2 fruit fly cellular contexts compared by ENCODE assay signal in genomic region chrX:12766286-12766685, dm6.
TF ChIP-seq lines count a peak whose summit lies in the region.

No protein-coding gene starts in this region.

TF ChIP-seq in whole organism, embryonic, 481 proteins besides CTCF, POLR2A, EP300 and RAD21 (continued from another document and continues in another):
- TF ChIP-seq CG10462 (GFP tag; optimal IDR thresholded peaks at IDR 0.05; lab: Kevin White, UChicago), result no peak
- TF ChIP-seq CG9215 (GFP tag; IDR thresholded peaks at IDR 0.05; lab: Robert Waterston, UW), result no peak
- TF ChIP-seq corto (GFP tag; optimal IDR thresholded peaks at IDR 0.05; lab: Kevin White, UChicago), result no peak
- TF ChIP-seq Oaz (GFP tag; IDR thresholded peaks at IDR 0.05; lab: Robert Waterston, UW), result no peak
- no peak for TF ChIP-seq chn (GFP tag; optimal IDR thresholded peaks at IDR 0.05; lab: Kevin White, UChicago)
- TF ChIP-seq CG4360 (GFP tag; IDR thresholded peaks at IDR 0.05; lab: Robert Waterston, UW), result no peak
- peak; percentile 2 for TF ChIP-seq ATbp (GFP tag; optimal IDR thresholded peaks at IDR 0.05; lab: Kevin White, UChicago)
- TF ChIP-seq HLH3B (GFP tag; IDR thresholded peaks at IDR 0.05; lab: Robert Waterston, UW), result no peak
- TF ChIP-seq CG10431 (GFP tag; optimal IDR thresholded peaks at IDR 0.05; lab: Kevin White, UChicago), result no peak
- TF ChIP-seq MESR4 (GFP tag; optimal IDR thresholded peaks at IDR 0.05; lab: Kevin White, UChicago), result no peak
- no peak for TF ChIP-seq sob (GFP tag; IDR thresholded peaks at IDR 0.05; lab: Robert Waterston, UW)
- TF ChIP-seq phol (tag; optimal IDR thresholded peaks at IDR 0.05; lab: Kevin White, UChicago), result peak; percentile 16
- no peak for TF ChIP-seq peb (GFP tag; IDR thresholded peaks at IDR 0.05; lab: Robert Waterston, UW)
- TF ChIP-seq so (GFP tag; IDR thresholded peaks at IDR 0.05; lab: Robert Waterston, UW), result 0 out of 3 replicates have a peak, but pooled peaks have one; percentile 15
- TF ChIP-seq pzg (GFP tag; optimal IDR thresholded peaks at IDR 0.05; lab: Kevin White, UChicago), result no peak
- TF ChIP-seq cwo (GFP tag; optimal IDR thresholded peaks at IDR 0.05; lab: Kevin White, UChicago), result no peak
- no peak for TF ChIP-seq CG4730 (GFP tag; IDR thresholded peaks at IDR 0.05; lab: Robert Waterston, UW)
- TF ChIP-seq H2.0 (GFP tag; IDR thresholded peaks at IDR 0.05; lab: Robert Waterston, UW), result no peak
- peak; percentile 50; the same call in 1 of the 2 replicates for TF ChIP-seq Xrp1 (GFP tag; IDR thresholded peaks at IDR 0.05; lab: Robert Waterston, UW)
- 0 out of 3 replicates have a peak, but pooled peaks have one; percentile 8 for TF ChIP-seq row (GFP tag; IDR thresholded peaks at IDR 0.05; lab: Robert Waterston, UW)
- no peak for TF ChIP-seq HmgD (GFP tag; optimal IDR thresholded peaks at IDR 0.05; lab: Kevin White, UChicago)
- TF ChIP-seq CG7839 (tag; optimal IDR thresholded peaks at IDR 0.05; lab: Kevin White, UChicago), result peak; percentile 10
- no peak for TF ChIP-seq CG8924 (tag; optimal IDR thresholded peaks at IDR 0.05; lab: Kevin White, UChicago)
- no peak for TF ChIP-seq CG11456 (GFP tag; IDR thresholded peaks at IDR 0.05; lab: Robert Waterston, UW)
- no peak for TF ChIP-seq CG5180 (GFP tag; optimal IDR thresholded peaks at IDR 0.05; lab: Kevin White, UChicago)
- TF ChIP-seq CG4854 (GFP tag; optimal IDR thresholded peaks at IDR 0.05; lab: Kevin White, UChicago), result no peak
- no peak for TF ChIP-seq CG15696 (tag; optimal IDR thresholded peaks at IDR 0.05; lab: Kevin White, UChicago)
- TF ChIP-seq CG9437 (GFP tag; optimal IDR thresholded peaks at IDR 0.05; lab: Kevin White, UChicago), result peak; percentile 24
- no peak for TF ChIP-seq pita (GFP tag; optimal IDR thresholded peaks at IDR 0.05; lab: Kevin White, UChicago)
- peak; percentile 28 for TF ChIP-seq CG2120 (GFP tag; optimal IDR thresholded peaks at IDR 0.05; lab: Kevin White, UChicago)
- TF ChIP-seq dan (GFP tag; IDR thresholded peaks at IDR 0.05; lab: Robert Waterston, UW), result no peak
- TF ChIP-seq CG18599 (GFP tag; optimal IDR thresholded peaks at IDR 0.05; lab: Kevin White, UChicago), result peak; percentile 23
- no peak for TF ChIP-seq CG10654 (GFP tag; optimal IDR thresholded peaks at IDR 0.05; lab: Kevin White, UChicago)
- no peak for TF ChIP-seq Hey (tag; optimal IDR thresholded peaks at IDR 0.05; lab: Kevin White, UChicago)
- no peak for TF ChIP-seq CG3281 (GFP tag; optimal IDR thresholded peaks at IDR 0.05; lab: Kevin White, UChicago)
- TF ChIP-seq Stat92E (GFP tag; optimal IDR thresholded peaks at IDR 0.05; lab: Kevin White, UChicago), result no peak
- no peak for TF ChIP-seq zfh1 (GFP tag; IDR thresholded peaks at IDR 0.05; lab: Robert Waterston, UW)
- TF ChIP-seq Neu2 (GFP tag; optimal IDR thresholded peaks at IDR 0.05; lab: Kevin White, UChicago; ENCODE audit: borderline replicate concordance), result no peak
- TF ChIP-seq PHDP (tag; optimal IDR thresholded peaks at IDR 0.05; lab: Kevin White, UChicago), result peak; percentile 5
- TF ChIP-seq CG7556 (GFP tag; optimal IDR thresholded peaks at IDR 0.05; lab: Kevin White, UChicago), result peak; percentile 10
- no peak for TF ChIP-seq pb (GFP tag; optimal IDR thresholded peaks at IDR 0.05; lab: Kevin White, UChicago)
- no peak for TF ChIP-seq ac (GFP tag; optimal IDR thresholded peaks at IDR 0.05; lab: Kevin White, UChicago)
- TF ChIP-seq trh (GFP tag; optimal IDR thresholded peaks at IDR 0.05; lab: Kevin White, UChicago), result no peak
- no peak for TF ChIP-seq ken (GFP tag; IDR thresholded peaks at IDR 0.05; lab: Robert Waterston, UW)
- no peak for TF ChIP-seq Trl (optimal IDR thresholded peaks at IDR 0.05; lab: Kevin White, UChicago)
- TF ChIP-seq Trl (GFP tag; optimal IDR thresholded peaks at IDR 0.05; lab: Kevin White, UChicago), result no peak
- no peak for TF ChIP-seq tgo (GFP tag; IDR thresholded peaks at IDR 0.05; lab: Robert Waterston, UW)
- no peak for TF ChIP-seq CG4424 (GFP tag; optimal IDR thresholded peaks at IDR 0.05; lab: Kevin White, UChicago)
- no peak for TF ChIP-seq CG12236 (GFP tag; optimal IDR thresholded peaks at IDR 0.05; lab: Kevin White, UChicago)
- no peak for TF ChIP-seq CG30431 (GFP tag; optimal IDR thresholded peaks at IDR 0.05; lab: Kevin White, UChicago)
- TF ChIP-seq bsh (GFP tag; optimal IDR thresholded peaks at IDR 0.05; lab: Kevin White, UChicago), result peak in 1 of 2 experiments; percentile 31
- no peak for TF ChIP-seq Taf1 (GFP tag; IDR thresholded peaks at IDR 0.05; lab: Robert Waterston, UW)
- no peak for TF ChIP-seq CG12155 (GFP tag; optimal IDR thresholded peaks at IDR 0.05; lab: Kevin White, UChicago)
- no peak for TF ChIP-seq CG12299 (tag; optimal IDR thresholded peaks at IDR 0.05; lab: Kevin White, UChicago)
- TF ChIP-seq Gug (GFP tag; IDR thresholded peaks at IDR 0.05; lab: Robert Waterston, UW), result no peak
- TF ChIP-seq CG10274 (GFP tag; optimal IDR thresholded peaks at IDR 0.05; lab: Kevin White, UChicago), result no peak
- no peak for TF ChIP-seq CG17612 (GFP tag; IDR thresholded peaks at IDR 0.05; lab: Robert Waterston, UW)
- peak; percentile 6 for TF ChIP-seq mam (GFP tag; optimal IDR thresholded peaks at IDR 0.05; lab: Kevin White, UChicago)
- TF ChIP-seq Atf3 (GFP tag; optimal IDR thresholded peaks at IDR 0.05; lab: Kevin White, UChicago), result no peak
- 0 out of 2 replicates have a peak, but pooled peaks have one; percentile 24 for TF ChIP-seq CG17328 (GFP tag; IDR thresholded peaks at IDR 0.05; lab: Robert Waterston, UW)
- no peak for TF ChIP-seq shn (GFP tag; optimal IDR thresholded peaks at IDR 0.05; lab: Kevin White, UChicago)
- TF ChIP-seq Dll (GFP tag; IDR thresholded peaks at IDR 0.05; lab: Robert Waterston, UW; ENCODE audit: partially characterized antibody), result no peak
- no peak for TF ChIP-seq Aef1 (GFP tag; IDR thresholded peaks at IDR 0.05; lab: Robert Waterston, UW)
- TF ChIP-seq CG16815 (GFP tag; optimal IDR thresholded peaks at IDR 0.05; lab: Kevin White, UChicago), result no peak
- TF ChIP-seq nmo (GFP tag; optimal IDR thresholded peaks at IDR 0.05; lab: Kevin White, UChicago), result no peak
- no peak for TF ChIP-seq CG34376 (GFP tag; optimal IDR thresholded peaks at IDR 0.05; lab: Kevin White, UChicago)
- TF ChIP-seq CG4282 (GFP tag; optimal IDR thresholded peaks at IDR 0.05; lab: Kevin White, UChicago), result no peak
- no peak for TF ChIP-seq Bdp1 (GFP tag; optimal IDR thresholded peaks at IDR 0.05; lab: Kevin White, UChicago)
- no peak for TF ChIP-seq CG34224 (GFP tag; IDR thresholded peaks at IDR 0.05; lab: Robert Waterston, UW; ENCODE audit: partially characterized antibody)

TF ChIP-seq in whole organism, prepupa, 60 proteins besides CTCF, POLR2A, EP300 and RAD21 (continued from another document):
- TF ChIP-seq achi (GFP tag; optimal IDR thresholded peaks at IDR 0.05; lab: Kevin White, UChicago) (peak; percentile 46), CG15336 (GFP tag; IDR thresholded peaks at IDR 0.05; lab: Robert Waterston, UW) (no peak), esn (GFP tag; optimal IDR thresholded peaks at IDR 0.05; lab: Kevin White, UChicago) (peak; percentile 51), Eip78C (GFP tag; lab: Kevin White, UChicago) (peak; percentile 88), CG8319 (GFP tag; optimal IDR thresholded peaks at IDR 0.05; lab: Kevin White, UChicago) (no peak), dac (GFP tag; optimal IDR thresholded peaks at IDR 0.05; lab: Kevin White, UChicago) (peak; percentile 28), CG9139 (GFP tag; optimal IDR thresholded peaks at IDR 0.05; lab: Kevin White, UChicago) (peak; percentile 11), net (GFP tag; optimal IDR thresholded peaks at IDR 0.05; lab: Kevin White, UChicago) (peak; percentile 5), topi (GFP tag; optimal IDR thresholded peaks at IDR 0.05; lab: Kevin White, UChicago) (no peak), fkh (GFP tag; optimal IDR thresholded peaks at IDR 0.05; lab: Kevin White, UChicago) (no peak), spab (GFP tag; optimal IDR thresholded peaks at IDR 0.05; lab: Kevin White, UChicago) (no peak), CG11902 (GFP tag; optimal IDR thresholded peaks at IDR 0.05; lab: Kevin White, UChicago) (no peak), CG6276 (GFP tag; optimal IDR thresholded peaks at IDR 0.05; lab: Kevin White, UChicago) (peak; percentile 58), salr (GFP tag; optimal IDR thresholded peaks at IDR 0.05; lab: Kevin White, UChicago) (no peak), Eip75B (GFP tag; optimal IDR thresholded peaks at IDR 0.05; lab: Kevin White, UChicago) (peak; percentile 43), fd59A (GFP tag; optimal IDR thresholded peaks at IDR 0.05; lab: Kevin White, UChicago) (peak; percentile 9), CG16779 (tag; optimal IDR thresholded peaks at IDR 0.05; lab: Kevin White, UChicago) (no peak), CG34406 (GFP tag; optimal IDR thresholded peaks at IDR 0.05; lab: Kevin White, UChicago) (no peak), CG8119 (GFP tag; IDR thresholded peaks at IDR 0.05; lab: Robert Waterston, UW) (no peak; the same call in 2 of the 3 replicates), CG6854 (GFP tag; optimal IDR thresholded peaks at IDR 0.05; lab: Kevin White, UChicago) (no peak), Lpt (GFP tag; optimal IDR thresholded peaks at IDR 0.05; lab: Kevin White, UChicago) (peak; percentile 38), CG6163 (GFP tag; IDR thresholded peaks at IDR 0.05; lab: Robert Waterston, UW) (no peak), cyc (GFP tag; optimal IDR thresholded peaks at IDR 0.05; lab: Kevin White, UChicago) (no peak), acj6 (GFP tag; optimal IDR thresholded peaks at IDR 0.05; lab: Kevin White, UChicago) (peak; percentile 44), CG7368 (GFP tag; optimal IDR thresholded peaks at IDR 0.05; lab: Kevin White, UChicago) (no peak), fd85E (GFP tag; optimal IDR thresholded peaks at IDR 0.05; lab: Kevin White, UChicago) (no peak), CG1621 (tag; optimal IDR thresholded peaks at IDR 0.05; lab: Kevin White, UChicago) (no peak), CG8632 (GFP tag; optimal IDR thresholded peaks at IDR 0.05; lab: Kevin White, UChicago) (peak; percentile 41), Met (GFP tag; optimal IDR thresholded peaks at IDR 0.05; lab: Kevin White, UChicago) (peak; percentile 23), CG32006 (GFP tag; optimal IDR thresholded peaks at IDR 0.05; lab: Kevin White, UChicago) (no peak), lz (GFP tag; optimal IDR thresholded peaks at IDR 0.05; lab: Kevin White, UChicago) (no peak), CG11762 (GFP tag; optimal IDR thresholded peaks at IDR 0.05; lab: Kevin White, UChicago; ENCODE audit: insufficient read depth) (no peak), CG31627 (GFP tag; optimal IDR thresholded peaks at IDR 0.05; lab: Kevin White, UChicago) (peak; percentile 33), CG3032 (tag; optimal IDR thresholded peaks at IDR 0.05; lab: Kevin White, UChicago) (peak; percentile 29), Blimp-1 (GFP tag; optimal IDR thresholded peaks at IDR 0.05; lab: Kevin White, UChicago) (no peak), Hr38 (GFP tag; optimal IDR thresholded peaks at IDR 0.05; lab: Kevin White, UChicago) (no peak)
